Worm (Caenorhabditis elegans) whole organism, L3 larva: Measurements from ENCODE around the gene F54H5.5.

Experiments used
- R02D3.7 ChIP-seq: fragments of 150-350 bp; optimal IDR thresholded peaks from 2 replicates; lab custom pipeline; 2014; ENCODE audit warnings: missing biosample characterization, missing genetic modification characterization
- aly-2 ChIP-seq: fragments of 150-350 bp; optimal IDR thresholded peaks from 2 replicates; lab custom pipeline; 2014; ENCODE audit warnings: missing biosample characterization, missing genetic modification characterization
- ama-1 ChIP-seq: fragments of 150-350 bp; optimal IDR thresholded peaks from 2 replicates; lab custom pipeline; 2018
- ceh-16 ChIP-seq: sonication (generic microtip); optimal IDR thresholded peaks from 2 replicates; lab custom pipeline; 2017; ENCODE audit warnings: missing biosample characterization, missing genetic modification characterization
- ceh-28 ChIP-seq: fragments of 150-350 bp; optimal IDR thresholded peaks from 2 replicates; lab custom pipeline; 2014; ENCODE audit warnings: missing biosample characterization, missing genetic modification reagents, missing genetic modification characterization
- ceh-82 ChIP-seq: fragments of 150-350 bp; optimal IDR thresholded peaks from 2 replicates; lab custom pipeline; 2014; ENCODE audit warnings: missing biosample characterization, missing genetic modification characterization
- ceh-9 ChIP-seq: sonication (generic microtip); optimal IDR thresholded peaks from 2 replicates; lab custom pipeline; 2018; ENCODE audit warnings: missing biosample characterization, missing genetic modification characterization
- egl-5 ChIP-seq: fragments of 150-350 bp; optimal IDR thresholded peaks from 2 replicates; lab custom pipeline; 2017; ENCODE audit warnings: missing biosample characterization, missing genetic modification reagents, missing genetic modification characterization, inconsistent platforms
- elt-2 ChIP-seq: sonication (generic microtip); optimal IDR thresholded peaks from 2 replicates; lab custom pipeline; 2016; ENCODE audit warnings: missing genetic modification reagents, mild to moderate bottlenecking, missing genetic modification characterization, missing compliant biosample characterization
- elt-3 ChIP-seq, 3 experiments: fragments of 150-350 bp in 1 of 3; sonication (generic microtip) in 2 of 3; optimal IDR thresholded peaks; 2 replicates in 2 of 3; 4 replicates in 1 of 3; lab custom pipeline; 2014 to 2017; ENCODE audit warnings: missing biosample characterization in 3 of 3, missing genetic modification characterization in 3 of 3
- eor-1 ChIP-seq, 2 experiments: fragments of 150-350 bp; optimal IDR thresholded peaks; 2 replicates each; lab custom pipeline; 2014 to 2018; ENCODE audit warnings: missing biosample characterization in 2 of 2, missing genetic modification characterization in 2 of 2
- fos-1 ChIP-seq: fragments of 150-350 bp; optimal IDR thresholded peaks from 2 replicates; lab custom pipeline; 2014; ENCODE audit warnings: missing biosample characterization, missing genetic modification characterization
- jun-1 ChIP-seq: fragments of 150-350 bp; optimal IDR thresholded peaks from 2 replicates; lab custom pipeline; 2014; ENCODE audit warnings: missing biosample characterization, missing genetic modification reagents, missing genetic modification characterization
- lin-15B ChIP-seq: fragments of 150-350 bp; optimal IDR thresholded peaks from 2 replicates; lab custom pipeline; 2014; ENCODE audit warnings: missing biosample characterization, missing genetic modification characterization
- lsy-12 ChIP-seq: sonication (generic microtip); optimal IDR thresholded peaks from 2 replicates; lab custom pipeline; 2016; ENCODE audit warnings: mild to moderate bottlenecking, missing genetic modification characterization, missing compliant biosample characterization
- mdl-1 ChIP-seq: fragments of 150-350 bp; optimal IDR thresholded peaks from 2 replicates; lab custom pipeline; 2014; ENCODE audit warnings: missing biosample characterization, missing genetic modification characterization
- mml-1 ChIP-seq: fragments of 150-350 bp; sonication (generic microtip); optimal IDR thresholded peaks from 3 replicates; lab custom pipeline; 2014; ENCODE audit warnings: missing biosample characterization, missing genetic modification characterization
- nfya-1 ChIP-seq: sonication (generic microtip); optimal IDR thresholded peaks from 2 replicates; lab custom pipeline; 2017; ENCODE audit warnings: missing genetic modification characterization, mild to moderate bottlenecking, missing compliant biosample characterization, antibody characterized with exemption, moderate library complexity; ENCODE audit not compliant: insufficient read depth
- nhr-237 ChIP-seq: fragments of 150-350 bp; optimal IDR thresholded peaks from 2 replicates; lab custom pipeline; 2014; ENCODE audit warnings: missing biosample characterization, missing genetic modification characterization
- nhr-28 ChIP-seq: fragments of 150-350 bp; optimal IDR thresholded peaks from 2 replicates; lab custom pipeline; 2014; ENCODE audit warnings: missing biosample characterization, missing genetic modification characterization
- nhr-43 ChIP-seq: sonication (generic microtip); optimal IDR thresholded peaks from 2 replicates; lab custom pipeline; 2016; ENCODE audit warnings: mild to moderate bottlenecking, missing genetic modification characterization, missing compliant biosample characterization; ENCODE audit not compliant: poor library complexity, severe bottlenecking
- nhr-67 ChIP-seq: fragments of 150-350 bp; optimal IDR thresholded peaks from 2 replicates; lab custom pipeline; 2014; ENCODE audit warnings: missing biosample characterization, missing genetic modification characterization
- pha-4 ChIP-seq: fragments of 150-350 bp; optimal IDR thresholded peaks from 2 replicates; lab custom pipeline; 2014; ENCODE audit warnings: missing biosample characterization, missing genetic modification reagents, missing genetic modification characterization
- pqm-1 ChIP-seq: fragments of 150-350 bp; optimal IDR thresholded peaks from 2 replicates; lab custom pipeline; 2017; ENCODE audit warnings: missing biosample characterization, missing genetic modification characterization, inconsistent platforms
- sea-2 ChIP-seq: fragments of 150-350 bp; sonication (generic microtip); optimal IDR thresholded peaks from 4 replicates; lab custom pipeline; 2014; ENCODE audit warnings: missing biosample characterization, missing genetic modification reagents, missing genetic modification characterization
- skn-1 ChIP-seq: fragments of 150-350 bp; optimal IDR thresholded peaks from 2 replicates; lab custom pipeline; 2014; ENCODE audit warnings: missing biosample characterization, missing genetic modification characterization
- tbx-2 ChIP-seq: sonication (generic microtip); optimal IDR thresholded peaks from 2 replicates; lab custom pipeline; 2016; ENCODE audit warnings: mild to moderate bottlenecking, missing genetic modification characterization, missing compliant biosample characterization
- unc-39 ChIP-seq: sonication (generic microtip); optimal IDR thresholded peaks from 4 replicates; lab custom pipeline; 2017; ENCODE audit warnings: missing biosample characterization, missing genetic modification characterization
- unc-62 ChIP-seq: fragments of 150-350 bp; sonication (generic microtip); optimal IDR thresholded peaks from 4 replicates; lab custom pipeline; 2014; ENCODE audit warnings: missing biosample characterization, missing genetic modification reagents, missing genetic modification characterization
- zag-1 ChIP-seq: fragments of 150-350 bp; optimal IDR thresholded peaks from 2 replicates; lab custom pipeline; 2014; ENCODE audit warnings: missing biosample characterization, missing genetic modification characterization
- ztf-11 ChIP-seq: fragments of 150-350 bp; optimal IDR thresholded peaks from 2 replicates; lab custom pipeline; 2014; ENCODE audit warnings: missing biosample characterization, missing genetic modification characterization

F54H5.5 gene

ce11 chrII:6616135-6616534, 10.9 kb downstream of the F54H5.5 start:
- TF ChIP-seq jun-1 (peak; percentile 79), elt-3 (tag; optimal IDR thresholded peaks at IDR 0.05; lab: Kevin White, UChicago) (no peak), R02D3.7 (tag; lab: Kevin White, UChicago) (no peak), pqm-1 (tag; lab: Kevin White, UChicago) (peak; percentile 65), elt-2 (peak; percentile 88), nhr-43 (tag; lab: Kevin White, UChicago) (no peak), nhr-28 (tag; lab: Kevin White, UChicago) (no peak), ztf-11 (tag; lab: Kevin White, UChicago) (no peak), nhr-237 (tag; lab: Kevin White, UChicago) (no peak), unc-39 (tag; lab: Kevin White, UChicago) (no peak), ceh-16 (no peak), unc-62 (GFP tag; lab: Kevin White, UChicago) (no peak), nhr-67 (tag; lab: Kevin White, UChicago) (no peak)

ce11 chrII:6615232-6616029, 11.7 kb downstream of the F54H5.5 start:
- TF ChIP-seq tbx-2 (tag; lab: Kevin White, UChicago) (no peak), mml-1 (no peak), R02D3.7 (tag; lab: Kevin White, UChicago) (no peak), skn-1 (tag; lab: Kevin White, UChicago) (peak; percentile 50), pqm-1 (tag; lab: Kevin White, UChicago) (peak; percentile 90), elt-2 (peak; percentile 93), pha-4 (tag; lab: Kevin White, UChicago) (peak; percentile 36), fos-1 (tag; lab: Kevin White, UChicago) (no peak)

ce11 chrII:6614500-6614899, 12.6 kb downstream of the F54H5.5 start:
- TF ChIP-seq eor-1 (tag; optimal IDR thresholded peaks at IDR 0.05; lab: Kevin White, UChicago) (no peak), ceh-16 (no peak), ceh-82 (tag; lab: Kevin White, UChicago) (no peak), ceh-9 (tag; lab: Kevin White, UChicago) (no peak), nfya-1 (tag; lab: Kevin White, UChicago) (no peak), sea-2 (GFP tag; lab: Kevin White, UChicago) (no peak), lsy-12 (tag; lab: Kevin White, UChicago) (no peak), pqm-1 (tag; lab: Kevin White, UChicago) (peak; percentile 23), lin-15B (tag; lab: Kevin White, UChicago) (no peak), elt-2 (peak; percentile 72)

ce11 chrII:6612544-6612943, 14.5 kb downstream of the F54H5.5 start:
- peak; percentile 84 for TF ChIP-seq elt-2
- TF ChIP-seq zag-1 (tag; lab: Kevin White, UChicago): no peak
- TF ChIP-seq mdl-1 (tag; lab: Kevin White, UChicago): peak; percentile 30
- TF ChIP-seq nhr-43 (tag; lab: Kevin White, UChicago): no peak
- peak; percentile 67 for TF ChIP-seq pqm-1 (tag; lab: Kevin White, UChicago)
- peak; percentile 24 for TF ChIP-seq pha-4 (tag; lab: Kevin White, UChicago)

ce11 chrII:6610262-6610661, 16.8 kb downstream of the F54H5.5 start:
- TF ChIP-seq elt-3 (tag; optimal IDR thresholded peaks at IDR 0.05; lab: Kevin White, UChicago) (no peak), zag-1 (tag; lab: Kevin White, UChicago) (no peak), aly-2 (tag; lab: Kevin White, UChicago) (no peak), ama-1 (no peak), egl-5 (tag; lab: Kevin White, UChicago) (no peak), ceh-16 (no peak), nhr-43 (tag; lab: Kevin White, UChicago) (no peak), nhr-237 (tag; lab: Kevin White, UChicago) (no peak), pha-4 (tag; lab: Kevin White, UChicago) (no peak), eor-1 (tag; optimal IDR thresholded peaks at IDR 0.05; lab: Kevin White, UChicago) (no peak), ceh-28 (tag; lab: Kevin White, UChicago) (no peak)
